Worm (Caenorhabditis elegans): ENCODE data around the gene srbc-78.

Gene srbc-78

ce11 chrV:20476514-20476913 is 12.5 kb downstream of the srbc-78 start:
- no peak for TF ChIP-seq flh-1 (GFP tag; optimal IDR thresholded peaks at IDR 0.05)
- no peak for TF ChIP-seq ceh-39 (tag; optimal IDR thresholded peaks at IDR 0.05)
- TF ChIP-seq nhr-76 (tag; optimal IDR thresholded peaks at IDR 0.05), result no peak
- no peak for TF ChIP-seq ztf-11 (tag; optimal IDR thresholded peaks at IDR 0.05)
- TF ChIP-seq M03D4.4 (tag; optimal IDR thresholded peaks at IDR 0.05), result no peak
- no peak for TF ChIP-seq elt-3 (tag; optimal IDR thresholded peaks at IDR 0.05)
- no peak for TF ChIP-seq ceh-43 (GFP tag; optimal IDR thresholded peaks at IDR 0.05)
- TF ChIP-seq unc-62 (GFP tag; optimal IDR thresholded peaks at IDR 0.05), result no peak
- no peak for TF ChIP-seq bed-3 (GFP tag; optimal IDR thresholded peaks at IDR 0.05)
- no peak for TF ChIP-seq lin-13 (tag; optimal IDR thresholded peaks at IDR 0.05)
- TF ChIP-seq sptf-1 (tag; optimal IDR thresholded peaks at IDR 0.05), result no peak
- TF ChIP-seq unc-120 (tag; optimal IDR thresholded peaks at IDR 0.05; ENCODE audit: poor library complexity, severe bottlenecking), result no peak
- TF ChIP-seq nhr-12 (tag; optimal IDR thresholded peaks at IDR 0.05), result no peak
- TF ChIP-seq lin-32 (GFP tag; optimal IDR thresholded peaks at IDR 0.05), result no peak
- TF ChIP-seq sem-2 (GFP tag; optimal IDR thresholded peaks at IDR 0.05), result no peak
- no peak for TF ChIP-seq unc-39 (tag; optimal IDR thresholded peaks at IDR 0.05)
- TF ChIP-seq pha-4 (tag; optimal IDR thresholded peaks at IDR 0.05), result no peak

- TF ChIP-seq lsy-2 (tag; optimal IDR thresholded peaks at IDR 0.05) (peak; percentile 76), ztf-11 (tag; optimal IDR thresholded peaks at IDR 0.05) (no peak)
These were observed 13.2 kb downstream of the srbc-78 start, which contains the start of gene B0250.7 for ce11 chrV:20475830-20476229. Gene B0250.7 (minus strand): TSS chrV:20476061.

- TF ChIP-seq lin-32 (GFP tag; optimal IDR thresholded peaks at IDR 0.05) (no peak), mab-5 (tag; optimal IDR thresholded peaks at IDR 0.05) (no peak), sptf-1 (tag; optimal IDR thresholded peaks at IDR 0.05) (no peak), elt-3 (tag; optimal IDR thresholded peaks at IDR 0.05) (no peak), nhr-76 (tag; optimal IDR thresholded peaks at IDR 0.05) (no peak), drap-1 (GFP tag; optimal IDR thresholded peaks at IDR 0.05) (no peak), cnd-1 (tag; optimal IDR thresholded peaks at IDR 0.05) (no peak), nhr-237 (tag; optimal IDR thresholded peaks at IDR 0.05) (no peak), unc-62 (GFP tag; optimal IDR thresholded peaks at IDR 0.05) (no peak), nhr-28 (tag; optimal IDR thresholded peaks at IDR 0.05) (no peak), lin-13 (tag; optimal IDR thresholded peaks at IDR 0.05) (no peak), flh-1 (GFP tag; optimal IDR thresholded peaks at IDR 0.05) (no peak)
These were observed 14.0 kb downstream of the srbc-78 start for ce11 chrV:20475029-20475428.

- no peak for TF ChIP-seq zip-8 (tag; optimal IDR thresholded peaks at IDR 0.05)
- no peak for TF ChIP-seq nhr-76 (tag; optimal IDR thresholded peaks at IDR 0.05)
- no peak for TF ChIP-seq sem-2 (GFP tag; optimal IDR thresholded peaks at IDR 0.05)
- no peak for TF ChIP-seq ceh-83 (GFP tag; optimal IDR thresholded peaks at IDR 0.05)
- TF ChIP-seq lin-13 (tag; optimal IDR thresholded peaks at IDR 0.05), result no peak
- no peak for TF ChIP-seq pha-4 (tag; optimal IDR thresholded peaks at IDR 0.05)
- TF ChIP-seq cnd-1 (tag; optimal IDR thresholded peaks at IDR 0.05), result no peak
- no peak for TF ChIP-seq M03D4.4 (tag; optimal IDR thresholded peaks at IDR 0.05)
- no peak for TF ChIP-seq unc-62 (GFP tag; optimal IDR thresholded peaks at IDR 0.05)
These were observed 18.6 kb downstream of the srbc-78 start, which contains the start of gene B0250.8 for ce11 chrV:20470385-20470784. Gene B0250.8 (minus strand): TSS chrV:20470485.

ce11 chrV:20464778-20465177 is 24.2 kb downstream of the srbc-78 start:
- peak; percentile 7 for TF ChIP-seq unc-120 (tag; optimal IDR thresholded peaks at IDR 0.05; ENCODE audit: poor library complexity, severe bottlenecking)
- no peak for TF ChIP-seq cnd-1 (tag; optimal IDR thresholded peaks at IDR 0.05)
- TF ChIP-seq hlh-1 (tag; optimal IDR thresholded peaks at IDR 0.05), result no peak
- peak; percentile 37 for TF ChIP-seq ces-1 (GFP tag; optimal IDR thresholded peaks at IDR 0.05)

ce11 chrV:20460808-20461207 is 28.2 kb downstream of the srbc-78 start, which contains the start of gene B0250.18:
Gene B0250.18 (minus strand): TSS chrV:20460908.
- no peak for TF ChIP-seq ztf-11 (tag; optimal IDR thresholded peaks at IDR 0.05)
- TF ChIP-seq mls-2 (tag; optimal IDR thresholded peaks at IDR 0.05), result no peak
- TF ChIP-seq ceh-39 (tag; optimal IDR thresholded peaks at IDR 0.05), result no peak
- TF ChIP-seq unc-120 (tag; optimal IDR thresholded peaks at IDR 0.05; ENCODE audit: poor library complexity, severe bottlenecking), result no peak
- no peak for TF ChIP-seq lin-32 (GFP tag; optimal IDR thresholded peaks at IDR 0.05)
- no peak for TF ChIP-seq nhr-237 (tag; optimal IDR thresholded peaks at IDR 0.05)
- no peak for TF ChIP-seq snpc-4 (tag; optimal IDR thresholded peaks at IDR 0.05)
- TF ChIP-seq blmp-1 (tag; optimal IDR thresholded peaks at IDR 0.05), result no peak
- TF ChIP-seq ces-1 (GFP tag; optimal IDR thresholded peaks at IDR 0.05), result no peak
- no peak for TF ChIP-seq zip-8 (tag; optimal IDR thresholded peaks at IDR 0.05)
- TF ChIP-seq flh-1 (GFP tag; optimal IDR thresholded peaks at IDR 0.05), result no peak
- TF ChIP-seq sem-2 (GFP tag; optimal IDR thresholded peaks at IDR 0.05), result no peak
- no peak for TF ChIP-seq nhr-76 (tag; optimal IDR thresholded peaks at IDR 0.05)
- no peak for TF ChIP-seq unc-39 (tag; optimal IDR thresholded peaks at IDR 0.05)
- no peak for TF ChIP-seq nhr-28 (tag; optimal IDR thresholded peaks at IDR 0.05)
- no peak for TF ChIP-seq drap-1 (GFP tag; optimal IDR thresholded peaks at IDR 0.05)

Measured in whole organism, mixed stage, embryonic.